Worm (Caenorhabditis elegans) whole organism, late embryonic: Measurements from ENCODE around the gene fax-1.

Experiments
- F13H6.1 ChIP-seq: sonication (generic microtip); optimal IDR thresholded peaks from 2 replicates; lab custom pipeline; 2016; ENCODE audit warnings: missing genetic modification characterization, missing compliant biosample characterization
- K02D7.2 ChIP-seq: sonication (generic microtip); optimal IDR thresholded peaks from 2 replicates; lab custom pipeline; 2017; ENCODE audit warnings: mild to moderate bottlenecking, missing genetic modification characterization, missing compliant biosample characterization
- Y22D7AL.16 ChIP-seq: sonication (generic microtip); optimal IDR thresholded peaks from 2 replicates; lab custom pipeline; 2016; ENCODE audit warnings: missing genetic modification characterization, missing compliant biosample characterization
- ahr-1 ChIP-seq: sonication (generic microtip); optimal IDR thresholded peaks from 2 replicates; lab custom pipeline; 2016; ENCODE audit warnings: missing genetic modification characterization, missing compliant biosample characterization
- ceh-18 ChIP-seq: sonication (generic microtip); optimal IDR thresholded peaks from 2 replicates; lab custom pipeline; 2016; ENCODE audit warnings: missing genetic modification characterization, missing compliant biosample characterization
- ceh-2 ChIP-seq: sonication (generic microtip); optimal IDR thresholded peaks from 2 replicates; lab custom pipeline; 2016; ENCODE audit warnings: missing genotype, missing genetic modification characterization, missing compliant biosample characterization
- ceh-30 ChIP-seq: fragments of 150-350 bp; optimal IDR thresholded peaks from 2 replicates; lab custom pipeline; 2014; ENCODE audit warnings: missing biosample characterization, missing genetic modification characterization
- ceh-31 ChIP-seq: sonication (generic microtip); optimal IDR thresholded peaks from 2 replicates; lab custom pipeline; 2016; ENCODE audit warnings: missing genetic modification characterization, missing compliant biosample characterization
- ceh-34 ChIP-seq: sonication (generic microtip); optimal IDR thresholded peaks from 2 replicates; lab custom pipeline; 2016; ENCODE audit warnings: mild to moderate bottlenecking, missing genetic modification characterization, missing compliant biosample characterization
- ceh-45 ChIP-seq: fragments of 200-800 bp; sonication (Bioruptor generic); IDR thresholded peaks from 2 replicates; pipeline ENCODE4 v1.3.6; 2022; ENCODE audit warnings: missing genetic modification reagents, missing genetic modification characterization, missing compliant biosample characterization
- ceh-48 ChIP-seq: sonication (generic microtip); optimal IDR thresholded peaks from 2 replicates; lab custom pipeline; 2016; ENCODE audit warnings: missing genetic modification characterization, inconsistent platforms, missing compliant biosample characterization
- ceh-6 ChIP-seq: fragments of 200-800 bp; sonication (Bioruptor generic); optimal IDR thresholded peaks from 2 replicates; lab custom pipeline; 2018; ENCODE audit warnings: mild to moderate bottlenecking, missing genetic modification characterization, missing compliant biosample characterization
- che-1 ChIP-seq: sonication (generic microtip); optimal IDR thresholded peaks from 2 replicates; lab custom pipeline; 2016; ENCODE audit warnings: mild to moderate bottlenecking, missing genetic modification characterization, missing compliant biosample characterization
- dmd-4 ChIP-seq: sonication (generic microtip); optimal IDR thresholded peaks from 2 replicates; lab custom pipeline; 2016; ENCODE audit warnings: borderline replicate concordance, missing genetic modification characterization, missing compliant biosample characterization
- elt-2 ChIP-seq: sonication (generic microtip); optimal IDR thresholded peaks from 2 replicates; lab custom pipeline; 2016; ENCODE audit warnings: missing genetic modification reagents, missing genetic modification characterization, missing compliant biosample characterization
- ets-4 ChIP-seq: sonication (generic microtip); optimal IDR thresholded peaks from 2 replicates; lab custom pipeline; 2016; ENCODE audit warnings: missing genetic modification characterization, missing compliant biosample characterization
- gmeb-2 ChIP-seq: sonication (generic microtip); optimal IDR thresholded peaks from 2 replicates; lab custom pipeline; 2016; ENCODE audit warnings: missing genetic modification characterization, inconsistent platforms, missing compliant biosample characterization
- hlh-13 ChIP-seq: fragments of 200-800 bp; sonication (Bioruptor generic); optimal IDR thresholded peaks from 2 replicates; lab custom pipeline; 2018; ENCODE audit warnings: mild to moderate bottlenecking, missing genetic modification characterization, missing compliant biosample characterization
- hlh-15 ChIP-seq: sonication (generic microtip); optimal IDR thresholded peaks from 2 replicates; lab custom pipeline; 2016; ENCODE audit warnings: missing genetic modification characterization, missing compliant biosample characterization
- hlh-30 ChIP-seq: sonication (generic microtip); optimal IDR thresholded peaks from 2 replicates; lab custom pipeline; 2017; ENCODE audit warnings: antibody characterized with exemption, missing genetic modification characterization, missing compliant biosample characterization; ENCODE audit not compliant: insufficient read depth
- lim-6 ChIP-seq: sonication (generic microtip); optimal IDR thresholded peaks from 2 replicates; lab custom pipeline; 2016; ENCODE audit warnings: missing genetic modification characterization, missing compliant biosample characterization
- lin-11 ChIP-seq: fragments of 200-800 bp; sonication (Bioruptor generic); optimal IDR thresholded peaks from 2 replicates; lab custom pipeline; 2018; ENCODE audit warnings: mild to moderate bottlenecking, missing genetic modification characterization, missing compliant biosample characterization
- npax-4 ChIP-seq: sonication (generic microtip); optimal IDR thresholded peaks from 2 replicates; lab custom pipeline; 2016; ENCODE audit warnings: missing genetic modification characterization, missing compliant biosample characterization
- odd-2 ChIP-seq: sonication (generic microtip); optimal IDR thresholded peaks from 2 replicates; lab custom pipeline; 2017; ENCODE audit warnings: antibody characterized with exemption, mild to moderate bottlenecking, missing genetic modification characterization, missing compliant biosample characterization
- pag-3 ChIP-seq: sonication (generic microtip); optimal IDR thresholded peaks from 2 replicates; lab custom pipeline; 2016; ENCODE audit warnings: missing compliant biosample characterization, missing genetic modification characterization, borderline replicate concordance
- pax-1 ChIP-seq: fragments of 150-350 bp; optimal IDR thresholded peaks from 2 replicates; lab custom pipeline; 2014; ENCODE audit warnings: missing biosample characterization, missing genetic modification characterization
- ref-2 ChIP-seq: sonication (generic microtip); optimal IDR thresholded peaks from 2 replicates; lab custom pipeline; 2016; ENCODE audit warnings: missing genetic modification characterization, missing compliant biosample characterization
- rnt-1 ChIP-seq: sonication (generic microtip); optimal IDR thresholded peaks from 2 replicates; lab custom pipeline; 2016; ENCODE audit warnings: missing genetic modification characterization, missing compliant biosample characterization
- sdc-2 ChIP-seq: sonication (generic microtip); optimal IDR thresholded peaks from 2 replicates; lab custom pipeline; 2016; ENCODE audit warnings: missing genotype, missing genetic modification characterization, missing compliant biosample characterization
- syd-9 ChIP-seq: sonication (generic microtip); optimal IDR thresholded peaks from 2 replicates; lab custom pipeline; 2016; ENCODE audit warnings: mild to moderate bottlenecking, missing genetic modification characterization, moderate library complexity, missing compliant biosample characterization
- unc-3 ChIP-seq, 2 experiments: fragments of 200-800 bp in 1 of 2; sonication (Bioruptor generic) in 1 of 2; sonication (generic microtip) in 1 of 2; conservative IDR thresholded peaks in 1 of 2; optimal IDR thresholded peaks in 1 of 2; 2 replicates each; pipeline versions ENCODE4 v1.3.6 to Lab custom; 2016 to 2022; ENCODE audit warnings: missing compliant biosample characterization in 2 of 2, missing genetic modification characterization in 2 of 2, missing genetic modification reagents in 1 of 2
- unc-42 ChIP-seq: sonication (generic microtip); optimal IDR thresholded peaks from 2 replicates; lab custom pipeline; 2016; ENCODE audit warnings: missing genotype, missing genetic modification characterization, missing compliant biosample characterization
- unc-55 ChIP-seq: sonication (generic microtip); optimal IDR thresholded peaks from 2 replicates; lab custom pipeline; 2017; ENCODE audit warnings: missing biosample characterization, missing genetic modification reagents, missing genetic modification characterization
- zip-5 ChIP-seq: sonication (generic microtip); optimal IDR thresholded peaks from 2 replicates; lab custom pipeline; 2016; ENCODE audit warnings: missing genetic modification characterization, missing compliant biosample characterization

Gene fax-1

DNA sequence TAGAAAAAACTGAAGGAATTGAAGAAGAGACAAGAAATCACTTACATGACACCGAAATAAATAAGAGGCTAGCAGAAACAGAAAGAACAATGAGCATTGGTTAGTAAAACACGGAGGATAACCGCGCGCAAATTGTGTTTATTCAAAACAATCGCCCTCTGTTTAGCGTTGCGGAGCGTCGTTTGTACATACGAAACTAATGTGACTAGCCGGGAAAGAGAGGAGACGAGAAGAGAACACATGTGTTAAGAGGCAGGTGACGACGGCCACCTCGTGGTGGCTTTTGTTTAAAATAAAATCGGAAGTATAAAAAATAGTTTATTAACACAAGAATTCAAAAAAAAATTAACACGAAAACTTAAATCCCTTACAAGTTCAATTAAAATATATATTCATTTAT lies 46.7 kb upstream of the fax-1 start, which contains the start of gene F40F4.7 (continued):
- TF ChIP-seq ceh-18: peak; percentile 12
- TF ChIP-seq hlh-13 (GFP tag; lab: Kevin White, UChicago): no peak
- TF ChIP-seq syd-9: no peak
- TF ChIP-seq ceh-6: no peak
- TF ChIP-seq K02D7.2 (tag; lab: Kevin White, UChicago): no peak
- no peak for TF ChIP-seq pax-1 (tag; lab: Kevin White, UChicago)
- no peak for TF ChIP-seq ceh-2
- no peak for TF ChIP-seq lim-6 (tag; lab: Kevin White, UChicago)
- TF ChIP-seq unc-3 (GFP tag; conservative IDR thresholded peaks at IDR 0.05; lab: Robert Waterston, UW): no peak
- TF ChIP-seq unc-3 (tag; optimal IDR thresholded peaks at IDR 0.05; lab: Kevin White, UChicago): no peak
- no peak for TF ChIP-seq ref-2 (tag; lab: Kevin White, UChicago)
- peak; percentile 7 for TF ChIP-seq sdc-2 (tag; lab: Kevin White, UChicago)
- TF ChIP-seq elt-2 (tag; lab: Kevin White, UChicago): no peak
- no peak for TF ChIP-seq zip-5 (tag; lab: Kevin White, UChicago)
- no peak for TF ChIP-seq F13H6.1 (tag; lab: Kevin White, UChicago)
- TF ChIP-seq ahr-1 (tag; lab: Kevin White, UChicago): no peak
- no peak for TF ChIP-seq ceh-48

DNA sequence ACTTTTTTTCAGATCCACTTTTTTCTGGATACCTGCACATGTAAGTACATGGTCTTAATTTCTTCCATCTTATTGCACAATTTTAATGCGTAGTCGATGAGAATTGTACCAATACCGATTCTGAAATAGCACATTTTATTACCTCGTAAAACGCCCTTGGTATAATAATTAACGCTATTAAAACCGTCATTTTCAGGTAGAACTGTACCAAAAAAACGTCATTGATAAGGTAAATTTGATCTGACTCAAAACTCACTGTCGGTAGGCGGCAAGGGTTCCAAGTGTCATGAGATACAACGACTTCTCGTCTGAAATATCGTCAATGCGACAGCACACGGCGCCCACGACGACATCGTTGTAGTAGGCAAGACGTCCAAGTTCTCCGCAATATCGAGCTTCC lies 45.3 kb upstream of the fax-1 start:
- TF ChIP-seq ref-2 (tag; lab: Kevin White, UChicago): no peak
- TF ChIP-seq ceh-2: no peak
- no peak for TF ChIP-seq lim-6 (tag; lab: Kevin White, UChicago)
- TF ChIP-seq ets-4 (tag; lab: Kevin White, UChicago): no peak
- TF ChIP-seq F13H6.1 (tag; lab: Kevin White, UChicago): no peak
- TF ChIP-seq hlh-15 (tag; lab: Kevin White, UChicago): no peak
- TF ChIP-seq gmeb-2 (tag; lab: Kevin White, UChicago): no peak
- no peak for TF ChIP-seq ceh-48
- TF ChIP-seq, all 69 proteins: peak for 0

DNA sequence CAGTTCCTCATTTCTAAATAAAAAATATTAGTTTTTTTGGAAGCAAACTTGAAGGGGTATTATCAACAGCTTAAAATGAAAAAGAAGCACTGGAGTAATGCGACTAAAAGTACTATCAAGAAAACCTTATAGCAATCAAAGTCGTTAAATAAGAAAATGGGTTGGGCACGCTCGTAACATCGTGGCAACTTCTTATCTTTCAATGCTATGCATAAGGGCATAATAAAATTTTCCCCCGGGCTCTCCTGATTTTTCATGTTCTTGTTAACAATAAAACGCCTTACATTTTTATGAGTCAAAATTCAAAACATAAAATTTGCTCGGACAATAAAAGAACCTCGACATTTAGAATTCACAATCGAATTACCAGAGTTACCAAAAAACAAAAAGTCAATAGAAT lies 44.5 kb upstream of the fax-1 start, which contains the start of gene irg-7:
Gene irg-7, minus strand, starts transcription at position 23 of the 400 bp plus-strand sequence.
- TF ChIP-seq odd-2 (no peak), che-1 (tag; lab: Kevin White, UChicago) (no peak), lin-11 (tag; lab: Kevin White, UChicago) (no peak), ceh-31 (no peak), rnt-1 (tag; lab: Kevin White, UChicago) (no peak), ceh-45 (GFP tag; lab: Robert Waterston, UW) (no peak), ceh-34 (no peak), npax-4 (tag; lab: Kevin White, UChicago) (no peak), ref-2 (tag; lab: Kevin White, UChicago) (no peak)

DNA sequence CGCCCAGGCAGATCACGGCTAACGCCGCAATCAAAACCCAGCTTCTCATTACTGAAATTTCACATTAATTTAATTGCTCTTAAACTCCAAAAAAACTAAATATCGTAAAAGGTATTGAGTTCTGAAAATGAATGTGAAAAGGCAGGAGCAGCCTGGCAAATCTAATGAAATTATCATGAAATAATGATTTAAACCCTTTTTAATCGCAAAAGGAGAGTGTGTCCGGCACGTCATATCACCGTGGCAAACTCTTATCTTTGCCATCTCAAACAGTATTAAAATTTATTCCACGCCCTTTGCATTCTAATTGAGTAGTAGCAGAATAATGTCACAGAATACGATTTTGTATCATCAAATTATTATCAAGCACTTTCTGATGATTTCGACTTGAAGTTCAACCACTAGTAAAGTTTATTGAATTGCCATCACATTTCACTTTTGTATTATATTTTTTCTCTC lies 36.2 kb upstream of the fax-1 start, which contains the start of gene F28B4.3:
Gene F28B4.3, minus strand, starts transcription at position 51 of the 459 bp plus-strand sequence.
- no peak for TF ChIP-seq pag-3 (tag; lab: Kevin White, UChicago)

DNA sequence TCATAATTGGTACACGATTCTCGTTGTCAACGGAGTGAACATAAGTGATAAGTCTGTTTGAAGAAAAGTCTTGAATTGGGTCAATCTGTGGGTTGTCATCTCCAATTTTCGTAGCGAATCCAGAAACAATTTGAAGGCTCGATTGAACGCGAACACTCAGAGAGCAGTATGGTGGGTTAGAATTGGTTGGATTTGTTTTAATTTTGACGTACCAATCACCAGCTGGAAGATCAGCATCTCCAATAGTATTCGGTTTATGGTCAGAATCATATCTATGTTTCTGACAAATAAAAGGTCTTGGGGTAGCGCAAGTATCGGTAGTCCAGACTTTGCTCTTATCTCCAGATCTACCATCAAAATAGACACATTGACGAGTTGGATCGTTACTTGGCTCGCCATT lies 31.4 kb upstream of the fax-1 start:
- TF ChIP-seq unc-42: no peak
- TF ChIP-seq gmeb-2 (tag; lab: Kevin White, UChicago): no peak
- TF ChIP-seq Y22D7AL.16 (tag; lab: Kevin White, UChicago): no peak
- TF ChIP-seq ets-4 (tag; lab: Kevin White, UChicago): no peak
- no peak for TF ChIP-seq ceh-30 (tag; lab: Kevin White, UChicago)
- no peak for TF ChIP-seq dmd-4 (tag; lab: Kevin White, UChicago)
- TF ChIP-seq unc-55 (GFP tag; lab: Kevin White, UChicago): no peak
- TF ChIP-seq hlh-30: no peak
- TF ChIP-seq, all 69 proteins: peak for 0
